Fruit fly (Drosophila melanogaster): ENCODE measurements around the gene Mob2.

dm6 chr3L:11526644-11527184, 35.3 kb downstream of the Mob2 start:
- no peak for TF ChIP-seq Myc (optimal IDR thresholded peaks at IDR 0.05)
- no peak for TF ChIP-seq Sin3A (optimal IDR thresholded peaks at IDR 0.05)
- no peak for TF ChIP-seq ttk (optimal IDR thresholded peaks at IDR 0.05)

Data from Kc167 (cell line).